Worm (Caenorhabditis elegans) whole organism, late embryonic: ENCODE measurements around the gene hsp-17.

Experiments used
- madf-2 ChIP-seq: sonication (generic microtip); optimal IDR thresholded peaks from 2 replicates; lab custom pipeline; 2017; ENCODE audit warnings: missing genetic modification characterization, missing compliant biosample characterization
- ttx-3 ChIP-seq: sonication (generic microtip); optimal IDR thresholded peaks from 2 replicates; lab custom pipeline; 2016; ENCODE audit warnings: missing genetic modification reagents, missing genetic modification characterization, missing compliant biosample characterization
- unc-55 ChIP-seq: sonication (generic microtip); optimal IDR thresholded peaks from 2 replicates; lab custom pipeline; 2017; ENCODE audit warnings: missing biosample characterization, missing genetic modification reagents, missing genetic modification characterization
- zip-5 ChIP-seq: sonication (generic microtip); optimal IDR thresholded peaks from 2 replicates; lab custom pipeline; 2016; ENCODE audit warnings: missing genetic modification characterization, missing compliant biosample characterization

ce11 chrV:8389307-8389706, 3.6 kb upstream of the hsp-17 start:
- TF ChIP-seq madf-2 (tag; lab: Kevin White, UChicago), result no peak
- no peak for TF ChIP-seq unc-55 (GFP tag; lab: Kevin White, UChicago)
- TF ChIP-seq ttx-3, result no peak
- TF ChIP-seq zip-5 (tag; lab: Kevin White, UChicago), result no peak
